Worm (Caenorhabditis elegans) whole organism, L4 larva: Measurements from ENCODE around the gene doxa-1.

Experiments
- ZK546.5 ChIP-seq, 2 experiments: sonication (generic microtip); optimal IDR thresholded peaks; 2 replicates each; lab custom pipeline; 2017; ENCODE audit warnings: missing biosample characterization in 2 of 2, missing genetic modification characterization in 2 of 2
- aha-1 ChIP-seq: fragments of 150-350 bp; peaks from one replicate; lab custom pipeline; 2014; ENCODE audit warnings: missing biosample characterization, missing genetic modification characterization
- cey-2 ChIP-seq: sonication (generic microtip); optimal IDR thresholded peaks from 3 replicates; lab custom pipeline; 2017; ENCODE audit warnings: missing genetic modification characterization, mild to moderate bottlenecking, missing compliant biosample characterization, antibody characterized with exemption, borderline replicate concordance; ENCODE audit not compliant: insufficient read depth
- mdl-1 ChIP-seq, 2 experiments: fragments of 150-350 bp in 1 of 2; sonication (generic microtip) in 1 of 2; optimal IDR thresholded peaks; 2 replicates each; lab custom pipeline; 2014 to 2017; ENCODE audit warnings: missing biosample characterization in 2 of 2, missing genetic modification characterization in 2 of 2
- php-3 ChIP-seq: fragments of 200-800 bp; sonication (Bioruptor generic); IDR thresholded peaks from 2 replicates; pipeline ENCODE4 v1.3.6; 2022; ENCODE audit warnings: missing genetic modification reagents, missing genetic modification characterization, missing compliant biosample characterization
- unc-39 ChIP-seq: sonication (generic microtip); optimal IDR thresholded peaks from 2 replicates; lab custom pipeline; 2017; ENCODE audit warnings: missing biosample characterization, missing genetic modification characterization

- TF ChIP-seq aha-1 (peak; percentile 41), mdl-1 (tag; optimal IDR thresholded peaks at IDR 0.05; lab: Kevin White, UChicago) (no peak), php-3 (GFP tag; lab: Robert Waterston, UW) (no peak), unc-39 (tag; lab: Kevin White, UChicago) (no peak), cey-2 (tag; lab: Kevin White, UChicago) (no peak), ZK546.5 (tag; optimal IDR thresholded peaks at IDR 0.05; lab: Kevin White, UChicago) (no peak)
Measured at ce11 chrIII:8552125-8552524, 28.8 kb upstream of the doxa-1 start, which contains the start of gene C02D5.4.
